Fruit fly (Drosophila melanogaster): Measurements from ENCODE around the gene CalpC.

Gene CalpC

dm6 chrX:16320197-16320921 lies 5.2 kb upstream of the CalpC start, which contains the start of gene Cyp1 (continued):
- no peak for TF ChIP-seq CG17568 (GFP tag; optimal IDR thresholded peaks at IDR 0.05)
- peak; percentile 31 for TF ChIP-seq HLHmδ (GFP tag; optimal IDR thresholded peaks at IDR 0.05)
- no peak for TF ChIP-seq CG4707 (GFP tag; optimal IDR thresholded peaks at IDR 0.05)
- peak; percentile 94 for TF ChIP-seq CG30020 (tag; optimal IDR thresholded peaks at IDR 0.05)
- TF ChIP-seq Fer2 (tag; optimal IDR thresholded peaks at IDR 0.05): no peak
- TF ChIP-seq ab (GFP tag; optimal IDR thresholded peaks at IDR 0.05): no peak
- TF ChIP-seq CG1647 (GFP tag; optimal IDR thresholded peaks at IDR 0.05): no peak
- TF ChIP-seq croc (GFP tag; conservative IDR thresholded peaks at IDR 0.05): no peak
- no peak for TF ChIP-seq CG3065 (GFP tag; optimal IDR thresholded peaks at IDR 0.05)
- TF ChIP-seq CG13296 (GFP tag; optimal IDR thresholded peaks at IDR 0.05): no peak
- TF ChIP-seq CG12104 (GFP tag; optimal IDR thresholded peaks at IDR 0.05): no peak
- no peak for TF ChIP-seq CG6654 (GFP tag; optimal IDR thresholded peaks at IDR 0.05)
- no peak for TF ChIP-seq kni (GFP tag; optimal IDR thresholded peaks at IDR 0.05)
- no peak for TF ChIP-seq Hey (tag; optimal IDR thresholded peaks at IDR 0.05)
- no peak for TF ChIP-seq Nf-YB (GFP tag; optimal IDR thresholded peaks at IDR 0.05)
- TF ChIP-seq sob (GFP tag; IDR thresholded peaks at IDR 0.05): peak; percentile 69; the same call in 1 of the 2 replicates
- peak; percentile 87 for TF ChIP-seq chinmo (GFP tag; IDR thresholded peaks at IDR 0.05; ENCODE audit: partially characterized antibody)
- peak; percentile 46 for TF ChIP-seq CG5953 (GFP tag; IDR thresholded peaks at IDR 0.05)
- TF ChIP-seq CG16813 (GFP tag; IDR thresholded peaks at IDR 0.05; ENCODE audit: partially characterized antibody): peak; percentile 80
- no peak for TF ChIP-seq twi (tag; optimal IDR thresholded peaks at IDR 0.05)
- TF ChIP-seq slbo (GFP tag; IDR thresholded peaks at IDR 0.05): peak; percentile 72; the same call in 1 of the 2 replicates
- TF ChIP-seq CG7963 (GFP tag; IDR thresholded peaks at IDR 0.05; ENCODE audit: partially characterized antibody): peak; percentile 72; the same call in 2 of the 3 replicates
- peak; percentile 90 for TF ChIP-seq bbx (GFP tag; IDR thresholded peaks at IDR 0.05; ENCODE audit: partially characterized antibody)
- TF ChIP-seq Oli (tag; optimal IDR thresholded peaks at IDR 0.05): no peak
- TF ChIP-seq B-H2 (GFP tag; optimal IDR thresholded peaks at IDR 0.05): peak; percentile 47
- no peak for TF ChIP-seq ac (GFP tag; optimal IDR thresholded peaks at IDR 0.05)
- peak; percentile 70; the same call in 2 of the 3 replicates for TF ChIP-seq zfh1 (GFP tag; IDR thresholded peaks at IDR 0.05)
- TF ChIP-seq CG4424 (GFP tag; optimal IDR thresholded peaks at IDR 0.05): peak; percentile 43
- peak; percentile 20 for TF ChIP-seq CG13424 (tag; optimal IDR thresholded peaks at IDR 0.05)
- TF ChIP-seq CG42726 (GFP tag; IDR thresholded peaks at IDR 0.05; ENCODE audit: partially characterized antibody): peak; percentile 92
- no peak for TF ChIP-seq btn (GFP tag; optimal IDR thresholded peaks at IDR 0.05)
- no peak for TF ChIP-seq gsb-n (tag; optimal IDR thresholded peaks at IDR 0.05)
- TF ChIP-seq slou (GFP tag; optimal IDR thresholded peaks at IDR 0.05): no peak
- TF ChIP-seq CG2712 (tag; optimal IDR thresholded peaks at IDR 0.05): peak; percentile 51
- peak; percentile 9 for TF ChIP-seq fd3F (GFP tag; optimal IDR thresholded peaks at IDR 0.05)
- no peak for TF ChIP-seq CkIIα-i1 (GFP tag; IDR thresholded peaks at IDR 0.05)
- 0 out of 3 replicates have a peak, but pooled peaks have one; percentile 42 for TF ChIP-seq Doc3 (GFP tag; IDR thresholded peaks at IDR 0.05; ENCODE audit: partially characterized antibody)
- peak; percentile 44 for TF ChIP-seq Myb (GFP tag; optimal IDR thresholded peaks at IDR 0.05)
- TF ChIP-seq hb (GFP tag; IDR thresholded peaks at IDR 0.05; ENCODE audit: partially characterized antibody): peak; percentile 69; the same call in 1 of the 3 replicates
- no peak for TF ChIP-seq pho (GFP tag; optimal IDR thresholded peaks at IDR 0.05)
- TF ChIP-seq eyg (GFP tag; optimal IDR thresholded peaks at IDR 0.05): no peak
- TF ChIP-seq CG1602 (GFP tag; optimal IDR thresholded peaks at IDR 0.05): peak; percentile 1
- TF ChIP-seq CG10431 (GFP tag; optimal IDR thresholded peaks at IDR 0.05): no peak
- TF ChIP-seq cas (GFP tag; IDR thresholded peaks at IDR 0.05): no peak
- peak; percentile 63 for TF ChIP-seq Deaf1 (tag; optimal IDR thresholded peaks at IDR 0.05)
- no peak for TF ChIP-seq Stat92E (GFP tag; optimal IDR thresholded peaks at IDR 0.05)
- TF ChIP-seq CG17612 (GFP tag; IDR thresholded peaks at IDR 0.05): no peak
- peak; percentile 5 for TF ChIP-seq Hr3 (GFP tag; optimal IDR thresholded peaks at IDR 0.05)
